Worm (Caenorhabditis elegans) whole organism, L4 larva: ENCODE data around the gene srp-6.

Experiments
- F44E2.7 ChIP-seq: fragments of 200-800 bp; sonication (Bioruptor generic); IDR thresholded peaks from 2 replicates; pipeline ENCODE4 v2.1.2; 2022; ENCODE audit warnings: missing genetic modification characterization, missing compliant biosample characterization
- T26A8.4 ChIP-seq: fragments of 200-800 bp; sonication (Bioruptor generic); IDR thresholded peaks from 2 replicates; pipeline ENCODE4 v1.3.6; 2022; ENCODE audit warnings: missing genetic modification characterization, missing compliant biosample characterization
- Y5F2A.4 ChIP-seq: fragments of 200-800 bp; sonication (Bioruptor generic); optimal IDR thresholded peaks from 2 replicates; lab custom pipeline; 2018; ENCODE audit warnings: mild to moderate bottlenecking, missing genetic modification characterization, missing compliant biosample characterization
- ZK337.2 ChIP-seq: fragments of 200-800 bp; sonication (Bioruptor generic); IDR thresholded peaks from 2 replicates; pipeline ENCODE4 v1.3.6; 2022; ENCODE audit warnings: missing genetic modification reagents, missing genetic modification characterization, missing compliant biosample characterization
- aha-1 ChIP-seq: fragments of 150-350 bp; peaks from one replicate; lab custom pipeline; 2014; ENCODE audit warnings: missing biosample characterization, missing genetic modification characterization
- ama-1 ChIP-seq: fragments of 150-350 bp; optimal IDR thresholded peaks from 2 replicates; lab custom pipeline; 2014; ENCODE audit warnings: inconsistent platforms, mixed read lengths
- attf-4 ChIP-seq: sonication (generic microtip); optimal IDR thresholded peaks from 3 replicates; lab custom pipeline; 2017; ENCODE audit warnings: missing biosample characterization, missing genetic modification characterization
- daf-12 ChIP-seq: fragments of 150-350 bp; optimal IDR thresholded peaks from 2 replicates; lab custom pipeline; 2014; ENCODE audit warnings: missing biosample characterization, missing genetic modification reagents, missing genetic modification characterization
- dmd-6 ChIP-seq: fragments of 200-800 bp; sonication (Bioruptor generic); IDR thresholded peaks from 2 replicates; pipeline ENCODE4 v1.3.6; 2022; ENCODE audit warnings: missing genetic modification reagents, missing genetic modification characterization, missing compliant biosample characterization
- dmd-8 ChIP-seq: fragments of 200-800 bp; sonication (Bioruptor generic); IDR thresholded peaks from 2 replicates; pipeline ENCODE4 v1.3.6; 2022; ENCODE audit warnings: missing genetic modification characterization, missing compliant biosample characterization
- duxl-1 ChIP-seq: sonication (generic microtip); optimal IDR thresholded peaks from 2 replicates; lab custom pipeline; 2016; ENCODE audit warnings: mild to moderate bottlenecking, missing genetic modification characterization, moderate library complexity, missing compliant biosample characterization; ENCODE audit not compliant: poor library complexity
- egl-27 ChIP-seq: sonication (generic microtip); optimal IDR thresholded peaks from 3 replicates; lab custom pipeline; 2017; ENCODE audit warnings: missing biosample characterization, missing genetic modification reagents, missing genetic modification characterization
- egl-43 ChIP-seq: fragments of 200-800 bp; sonication (Bioruptor generic); IDR thresholded peaks from 2 replicates; pipeline ENCODE4 v1.3.6; 2022; ENCODE audit warnings: missing genetic modification reagents, missing genetic modification characterization, missing compliant biosample characterization
- fkh-10 ChIP-seq: fragments of 150-350 bp; optimal IDR thresholded peaks from 2 replicates; lab custom pipeline; 2014; ENCODE audit warnings: missing biosample characterization, missing genetic modification reagents, missing genetic modification characterization
- fos-1 ChIP-seq: fragments of 150-350 bp; optimal IDR thresholded peaks from 2 replicates; lab custom pipeline; 2014; ENCODE audit warnings: missing biosample characterization, missing genetic modification characterization
- hif-1 ChIP-seq, 2 experiments: sonication (generic microtip); optimal IDR thresholded peaks; 2 replicates each; lab custom pipeline; 2016 to 2017; ENCODE audit warnings: missing compliant biosample characterization in 2 of 2, missing genetic modification characterization in 2 of 2, missing genetic modification reagents in 2 of 2, missing genotype in 2 of 2, mild to moderate bottlenecking in 1 of 2
- hlh-11 ChIP-seq: fragments of 200-800 bp; sonication (Bioruptor generic); optimal IDR thresholded peaks from 2 replicates; lab custom pipeline; 2018; ENCODE audit warnings: mild to moderate bottlenecking, missing genetic modification characterization, missing compliant biosample characterization
- hlh-30 ChIP-seq: sonication (generic microtip); optimal IDR thresholded peaks from 2 replicates; lab custom pipeline; 2017; ENCODE audit warnings: antibody characterized with exemption, mild to moderate bottlenecking, missing genetic modification characterization, missing compliant biosample characterization; ENCODE audit not compliant: insufficient read depth
- lim-7 ChIP-seq: fragments of 200-800 bp; sonication (Bioruptor generic); IDR thresholded peaks from 2 replicates; pipeline ENCODE4 v1.3.6; 2022; ENCODE audit warnings: missing genetic modification characterization, missing compliant biosample characterization
- lin-29 ChIP-seq: fragments of 200-800 bp; sonication (Bioruptor generic); IDR thresholded peaks from 2 replicates; pipeline ENCODE4 v1.3.6; 2022; ENCODE audit warnings: missing genetic modification reagents, missing genetic modification characterization, missing compliant biosample characterization
- lin-38 ChIP-seq: fragments of 200-800 bp; sonication (Bioruptor generic); IDR thresholded peaks from 2 replicates; pipeline ENCODE4 v1.3.6; 2022; ENCODE audit warnings: missing genetic modification reagents, missing genetic modification characterization, missing compliant biosample characterization
- lir-3 ChIP-seq: sonication (generic microtip); optimal IDR thresholded peaks from 2 replicates; lab custom pipeline; 2016; ENCODE audit warnings: mild to moderate bottlenecking, missing genetic modification characterization, missing compliant biosample characterization
- mdl-1 ChIP-seq, 2 experiments: fragments of 150-350 bp in 1 of 2; sonication (generic microtip) in 1 of 2; optimal IDR thresholded peaks; 2 replicates each; lab custom pipeline; 2014 to 2017; ENCODE audit warnings: missing biosample characterization in 2 of 2, missing genetic modification characterization in 2 of 2
- mdt-29 ChIP-seq: fragments of 200-800 bp; sonication (Bioruptor generic); IDR thresholded peaks from 2 replicates; pipeline ENCODE4 v1.3.6; 2022; ENCODE audit warnings: missing genetic modification reagents, missing genetic modification characterization, missing compliant biosample characterization
- mxl-3 ChIP-seq: fragments of 200-800 bp; sonication (Bioruptor generic); optimal IDR thresholded peaks from 2 replicates; lab custom pipeline; 2018; ENCODE audit warnings: mild to moderate bottlenecking, missing genetic modification characterization, missing compliant biosample characterization
- nhr-10 ChIP-seq: fragments of 150-350 bp; optimal IDR thresholded peaks from 2 replicates; lab custom pipeline; 2014; ENCODE audit warnings: missing biosample characterization, missing genetic modification characterization
- nhr-237 ChIP-seq: sonication (generic microtip); optimal IDR thresholded peaks from 2 replicates; lab custom pipeline; 2017; ENCODE audit warnings: missing biosample characterization, missing genetic modification characterization
- nhr-25 ChIP-seq: sonication (generic microtip); optimal IDR thresholded peaks from 2 replicates; lab custom pipeline; 2017; ENCODE audit warnings: missing genetic modification characterization, mild to moderate bottlenecking, missing compliant biosample characterization, antibody characterized with exemption, moderate library complexity, borderline replicate concordance; ENCODE audit not compliant: insufficient read depth
- nhr-28 ChIP-seq: fragments of 150-350 bp; optimal IDR thresholded peaks from 2 replicates; lab custom pipeline; 2014; ENCODE audit warnings: missing biosample characterization, missing genetic modification characterization
- nhr-41 ChIP-seq: fragments of 200-800 bp; sonication (Bioruptor generic); IDR thresholded peaks from 2 replicates; pipeline ENCODE4 v1.3.6; 2022; ENCODE audit warnings: missing genetic modification reagents, missing genetic modification characterization, missing compliant biosample characterization
- nhr-42 ChIP-seq: fragments of 200-800 bp; sonication (Bioruptor generic); IDR thresholded peaks from 2 replicates; pipeline ENCODE4 v1.3.6; 2022; ENCODE audit warnings: missing genetic modification characterization, missing compliant biosample characterization
- nhr-48 ChIP-seq: sonication (generic microtip); optimal IDR thresholded peaks from 2 replicates; lab custom pipeline; 2016; ENCODE audit warnings: mild to moderate bottlenecking, missing genetic modification characterization, missing compliant biosample characterization
- nhr-6 ChIP-seq: fragments of 150-350 bp; optimal IDR thresholded peaks from 2 replicates; lab custom pipeline; 2014; ENCODE audit warnings: missing biosample characterization, missing genetic modification characterization
- set-16 ChIP-seq: fragments of 200-800 bp; sonication (Bioruptor generic); IDR thresholded peaks from 2 replicates; pipeline ENCODE4 v1.3.6; 2022; ENCODE audit warnings: missing genetic modification reagents, missing genetic modification characterization, missing compliant biosample characterization
- tag-97 ChIP-seq: fragments of 200-800 bp; sonication (Bioruptor generic); IDR thresholded peaks from 2 replicates; pipeline ENCODE4 v1.3.6; 2022; ENCODE audit warnings: missing genetic modification characterization, missing compliant biosample characterization
- tra-1 ChIP-seq: fragments of 200-800 bp; sonication (Bioruptor generic); IDR thresholded peaks from 2 replicates; pipeline ENCODE4 v1.3.6; 2022; ENCODE audit warnings: missing genetic modification reagents, missing genetic modification characterization, missing compliant biosample characterization
- unc-62 ChIP-seq, 3 experiments: fragments of 150-350 bp in 1 of 3; sonication (generic microtip); optimal IDR thresholded peaks in 2 of 3; peaks in 1 of 3; 1 replicate in 1 of 3; 2 replicates in 2 of 3; lab custom pipeline; 2014 to 2017; ENCODE audit warnings: missing biosample characterization in 3 of 3, missing genetic modification characterization in 3 of 3, missing genetic modification reagents in 3 of 3, missing genotype in 1 of 3
- zip-11 ChIP-seq: fragments of 200-800 bp; sonication (Bioruptor generic); IDR thresholded peaks from 2 replicates; pipeline ENCODE4 v1.3.6; 2022; ENCODE audit warnings: missing genetic modification characterization, missing compliant biosample characterization
- ztf-7 ChIP-seq: fragments of 150-350 bp; optimal IDR thresholded peaks from 2 replicates; lab custom pipeline; 2014; ENCODE audit warnings: missing biosample characterization, missing genetic modification characterization

srp-6 gene

ce11 chrV:7414909-7415308, 29.0 kb upstream of the srp-6 start, which contains the start of gene F18E3.12:
F18E3.12 (plus strand) TSS chrV:7414985.
- TF ChIP-seq nhr-237 (tag; lab: Kevin White, UChicago): no peak
- TF ChIP-seq fkh-10 (GFP tag; lab: Kevin White, UChicago): no peak
- peak; percentile 96 for TF ChIP-seq ama-1 (lab: Kevin White, UChicago)
- no peak for TF ChIP-seq zip-11 (GFP tag; lab: Robert Waterston, UW)

ce11 chrV:7413107-7413774, 27.3 kb upstream of the srp-6 start, which contains the start of gene F18E3.11:
F18E3.11 (plus strand) TSS chrV:7413482.
- TF ChIP-seq fos-1: no peak
- no peak for TF ChIP-seq ZK337.2 (GFP tag; lab: Robert Waterston, UW)
- TF ChIP-seq ztf-7 (tag; lab: Kevin White, UChicago): no peak
- peak in 1 of 2 experiments; percentile 50 for TF ChIP-seq hif-1 (tag; optimal IDR thresholded peaks at IDR 0.05; lab: Kevin White, UChicago)
- no peak for TF ChIP-seq dmd-8
- no peak for TF ChIP-seq lin-38 (GFP tag; lab: Robert Waterston, UW)
- 0 out of 2 replicates have a peak, but pooled peaks have one; percentile 35 for TF ChIP-seq T26A8.4 (GFP tag; lab: Robert Waterston, UW)
- peak; percentile 75; the same call in 1 of the 2 replicates for TF ChIP-seq mdt-29 (GFP tag; lab: Robert Waterston, UW)
- no peak for TF ChIP-seq nhr-42 (GFP tag; lab: Robert Waterston, UW)
- no peak for TF ChIP-seq nhr-6
- TF ChIP-seq unc-62 (GFP tag; optimal IDR thresholded peaks at IDR 0.05 in 1 of 2; lab: Kevin White, UChicago): peak in 1 of 2 experiments; percentile 80
- TF ChIP-seq unc-62 (tag; optimal IDR thresholded peaks at IDR 0.05; lab: Kevin White, UChicago): no peak
- peak; percentile 10 for TF ChIP-seq duxl-1 (tag; lab: Kevin White, UChicago)
- TF ChIP-seq nhr-48: peak; percentile 76
- TF ChIP-seq tra-1 (GFP tag; lab: Robert Waterston, UW): 0 out of 2 replicates have a peak, but pooled peaks have one; percentile 29
- TF ChIP-seq mdl-1 (tag; optimal IDR thresholded peaks at IDR 0.05; lab: Kevin White, UChicago): peak in 1 of 2 experiments; percentile 69
- no peak for TF ChIP-seq daf-12 (tag; lab: Kevin White, UChicago)
- no peak for TF ChIP-seq lin-29 (GFP tag; lab: Robert Waterston, UW)
- TF ChIP-seq mxl-3 (GFP tag; lab: Kevin White, UChicago): peak; percentile 45
- TF ChIP-seq aha-1 (tag; lab: Kevin White, UChicago): peak; percentile 77
- TF ChIP-seq egl-27: no peak
- no peak for TF ChIP-seq set-16 (GFP tag; lab: Robert Waterston, UW)
- TF ChIP-seq hlh-11 (tag; lab: Kevin White, UChicago): peak; percentile 71
- no peak for TF ChIP-seq attf-4 (tag; lab: Kevin White, UChicago)
- peak; percentile 94 for TF ChIP-seq ama-1 (lab: Kevin White, UChicago)
- TF ChIP-seq hlh-30: peak; percentile 65
- TF ChIP-seq dmd-6 (GFP tag; lab: Robert Waterston, UW): peak; percentile 23; the same call in 1 of the 2 replicates
- peak; percentile 72 for TF ChIP-seq nhr-25
- peak; percentile 90 for TF ChIP-seq nhr-28
- no peak for TF ChIP-seq nhr-10 (tag; lab: Kevin White, UChicago)

- TF ChIP-seq ZK337.2 (GFP tag; lab: Robert Waterston, UW) (no peak), tag-97 (GFP tag; lab: Robert Waterston, UW) (no peak), F44E2.7 (GFP tag; lab: Robert Waterston, UW) (no peak), nhr-25 (no peak), mxl-3 (GFP tag; lab: Kevin White, UChicago) (no peak), daf-12 (tag; lab: Kevin White, UChicago) (no peak), aha-1 (tag; lab: Kevin White, UChicago) (no peak), mdl-1 (tag; optimal IDR thresholded peaks at IDR 0.05; lab: Kevin White, UChicago) (no peak), lir-3 (tag; lab: Kevin White, UChicago) (no peak), lim-7 (GFP tag; lab: Robert Waterston, UW) (no peak), Y5F2A.4 (GFP tag; lab: Kevin White, UChicago) (no peak), nhr-41 (no peak), egl-43 (GFP tag; lab: Robert Waterston, UW) (no peak), nhr-10 (tag; lab: Kevin White, UChicago) (no peak)
Observed at ce11 chrV:7411695-7412094, 25.8 kb upstream of the srp-6 start, which contains the start of gene str-41. str-41 (plus strand) TSS chrV:7411995.
